Fruit fly (Drosophila melanogaster) whole organism, embryonic: Measurements from ENCODE around the gene CG13928.

Experiments used
- CG1024 ChIP-seq: fragments of 200-800 bp; sonication (Bioruptor generic); IDR thresholded peaks from 2 replicates; pipeline ENCODE4 v1.3.6; 2022; ENCODE audit warnings: missing biosample characterization, missing genetic modification characterization
- CG10366 ChIP-seq: fragments of 200-800 bp; sonication (Bioruptor generic); IDR thresholded peaks from 2 replicates; pipeline ENCODE4 v1.3.6; 2022; ENCODE audit warnings: missing biosample characterization, missing genetic modification characterization
- CG10654 ChIP-seq: fragments of 200-800 bp; sonication (Bioruptor generic); optimal IDR thresholded peaks from 2 replicates; lab custom pipeline; 2016; ENCODE audit warnings: missing biosample characterization, missing genetic modification characterization
- CG11093 ChIP-seq: fragments of 200-800 bp; sonication (Bioruptor generic); IDR thresholded peaks from 3 replicates; pipeline ENCODE4 v1.3.6; 2022; ENCODE audit warnings: missing biosample characterization, missing genetic modification characterization
- CG12942 ChIP-seq: fragments of 200-800 bp; sonication (Bioruptor generic); optimal IDR thresholded peaks from 3 replicates; lab custom pipeline; 2016; ENCODE audit warnings: missing biosample characterization, missing genetic modification characterization
- CG13123 ChIP-seq: fragments of 200-800 bp; sonication (Bioruptor generic); optimal IDR thresholded peaks from 2 replicates; lab custom pipeline; 2016; ENCODE audit warnings: missing biosample characterization, missing genetic modification characterization
- CG14441 ChIP-seq: fragments of 200-800 bp; sonication (Bioruptor generic); IDR thresholded peaks from 2 replicates; pipeline ENCODE4 v1.3.6; 2022; ENCODE audit warnings: missing biosample characterization, missing genetic modification characterization
- CG17829 ChIP-seq: fragments of 200-800 bp; optimal IDR thresholded peaks from 2 replicates; lab custom pipeline; 2019; ENCODE audit warnings: missing biosample characterization, mild to moderate bottlenecking, missing genetic modification characterization, moderate library complexity
- CG18262 ChIP-seq: fragments of 200-800 bp; optimal IDR thresholded peaks from 3 replicates; lab custom pipeline; 2019; ENCODE audit warnings: missing biosample characterization, mild to moderate bottlenecking, missing genetic modification characterization, moderate library complexity
- CG2199 ChIP-seq: fragments of 200-800 bp; sonication (Bioruptor generic); IDR thresholded peaks from 3 replicates; pipeline ENCODE4 v1.3.6; 2022; ENCODE audit warnings: missing biosample characterization, missing genetic modification characterization
- CG2875 ChIP-seq: fragments of 200-800 bp; sonication (Bioruptor generic); optimal IDR thresholded peaks from 2 replicates; lab custom pipeline; 2017; ENCODE audit warnings: missing biosample characterization, mild to moderate bottlenecking, missing genetic modification characterization, missing genetic modification reagents
- CG3726 ChIP-seq: fragments of 200-800 bp; sonication (Bioruptor generic); IDR thresholded peaks from 3 replicates; pipeline ENCODE4, ENCODE4 v1.3.6; 2022; ENCODE audit warnings: missing biosample characterization, missing genetic modification characterization
- CG3847 ChIP-seq: fragments of 200-800 bp; sonication (Bioruptor generic); IDR thresholded peaks from 2 replicates; pipeline ENCODE4 v1.3.6; 2022; ENCODE audit warnings: missing biosample characterization, missing genetic modification characterization
- CG4617 ChIP-seq: fragments of 200-800 bp; sonication (Bioruptor generic); optimal IDR thresholded peaks from 3 replicates; lab custom pipeline; 2016; ENCODE audit warnings: missing biosample characterization, missing genetic modification characterization, borderline replicate concordance
- CG9797 ChIP-seq: fragments of 200-800 bp; sonication (Bioruptor generic); optimal IDR thresholded peaks from 3 replicates; lab custom pipeline; 2018; ENCODE audit warnings: missing biosample characterization, mild to moderate bottlenecking, missing genetic modification characterization
- CHES-1-like ChIP-seq: fragments of 200-800 bp; sonication (Bioruptor generic); optimal IDR thresholded peaks from 2 replicates; lab custom pipeline; 2016; ENCODE audit warnings: missing biosample characterization, missing genetic modification characterization
- CTCF ChIP-seq: fragments of 200-800 bp; sonication (Bioruptor generic); optimal IDR thresholded peaks from 2 replicates; lab custom pipeline; 2017; ENCODE audit warnings: missing biosample characterization, mild to moderate bottlenecking, missing genetic modification characterization, moderate library complexity
- Camta ChIP-seq: fragments of 200-800 bp; sonication (Bioruptor generic); optimal IDR thresholded peaks from 2 replicates; lab custom pipeline; 2016; ENCODE audit warnings: missing biosample characterization, missing genetic modification characterization
- Doc3 ChIP-seq: fragments of 200-800 bp; sonication (Bioruptor generic); IDR thresholded peaks from 3 replicates; pipeline ENCODE4 v1.3.6; 2022; ENCODE audit warnings: missing biosample characterization, missing genetic modification characterization; ENCODE audit not compliant: partially characterized antibody
- Ets65A ChIP-seq: fragments of 200-800 bp; sonication (Bioruptor generic); peaks from one replicate; lab custom pipeline; 2016; ENCODE audit warnings: missing biosample characterization, missing genetic modification characterization
- Ets97D ChIP-seq: fragments of 200-800 bp; sonication (Bioruptor generic); optimal IDR thresholded peaks from 3 replicates; lab custom pipeline; 2016; ENCODE audit warnings: missing biosample characterization, missing genetic modification characterization
- Fer1 ChIP-seq: fragments of 200-800 bp; sonication (Bioruptor generic); optimal IDR thresholded peaks from 2 replicates; lab custom pipeline; 2017; ENCODE audit warnings: missing biosample characterization, mild to moderate bottlenecking, missing genetic modification characterization
- Gsc ChIP-seq: fragments of 200-800 bp; sonication (Bioruptor generic); IDR thresholded peaks from 2 replicates; pipeline ENCODE4 v1.3.6; 2022; ENCODE audit warnings: missing biosample characterization, missing genetic modification characterization
- Gug ChIP-seq: fragments of 200-800 bp; sonication (Bioruptor generic); IDR thresholded peaks from 4 replicates; pipeline ENCODE4 v1.3.6; 2022; ENCODE audit warnings: missing biosample characterization, missing genetic modification characterization
- H2.0 ChIP-seq: fragments of 200-800 bp; sonication (Bioruptor generic); IDR thresholded peaks from 2 replicates; pipeline ENCODE4 v1.3.6; 2022; ENCODE audit warnings: missing biosample characterization, missing genetic modification characterization
- HLHmδ ChIP-seq: fragments of 200-800 bp; sonication (Bioruptor generic); optimal IDR thresholded peaks from 2 replicates; lab custom pipeline; 2018; ENCODE audit warnings: missing biosample characterization, mild to moderate bottlenecking, missing genetic modification characterization, moderate library complexity
- HmgZ ChIP-seq: fragments of 200-800 bp; sonication (Bioruptor generic); optimal IDR thresholded peaks from 2 replicates; lab custom pipeline; 2018; ENCODE audit warnings: missing biosample characterization, mild to moderate bottlenecking, missing genetic modification characterization
- Hr78 ChIP-seq, 2 experiments: fragments of 200-800 bp in 1 of 2; fragments of >200 bp in 1 of 2; sonication (Bioruptor generic) in 1 of 2; optimal IDR thresholded peaks; 2 replicates each; lab custom pipeline; 2017 to 2019; ENCODE audit warnings: missing biosample characterization in 2 of 2, missing genetic modification characterization in 2 of 2, mild to moderate bottlenecking in 1 of 2, moderate library complexity in 1 of 2
- Mad ChIP-seq: fragments of 200-800 bp; sonication (Bioruptor generic); optimal IDR thresholded peaks from 2 replicates; lab custom pipeline; 2016; ENCODE audit warnings: missing biosample characterization, missing genetic modification characterization
- Oli ChIP-seq: fragments of 200-800 bp; sonication (Bioruptor generic); optimal IDR thresholded peaks from 2 replicates; lab custom pipeline; 2018; ENCODE audit warnings: missing biosample characterization, mild to moderate bottlenecking, missing genetic modification characterization, moderate library complexity
- Stat92E ChIP-seq, 3 experiments: fragments of >200 bp in 2 of 3; fragments of 200-800 bp in 1 of 3; sonication (Bioruptor generic) in 1 of 3; optimal IDR thresholded peaks; 2 replicates each; lab custom pipeline; 2017 to 2019; ENCODE audit warnings: missing biosample characterization in 3 of 3, missing genetic modification characterization in 3 of 3, mild to moderate bottlenecking in 1 of 3, moderate library complexity in 1 of 3
- bcd ChIP-seq: fragments of 200-800 bp; sonication (Bioruptor generic); optimal IDR thresholded peaks from 2 replicates; lab custom pipeline; 2017; ENCODE audit warnings: missing biosample characterization, mild to moderate bottlenecking, missing genetic modification characterization
- chm ChIP-seq: fragments of 200-800 bp; sonication (Bioruptor generic); IDR thresholded peaks from 2 replicates; pipeline ENCODE4 v1.3.6; 2022; ENCODE audit warnings: missing biosample characterization, missing genetic modification characterization
- dimm ChIP-seq: fragments of 200-800 bp; sonication (Bioruptor generic); IDR thresholded peaks from 2 replicates; pipeline ENCODE4 v1.3.6; 2022; ENCODE audit warnings: missing biosample characterization, missing genetic modification characterization
- jumu ChIP-seq: fragments of 200-800 bp; sonication (Bioruptor generic); optimal IDR thresholded peaks from 3 replicates; lab custom pipeline; 2016; ENCODE audit warnings: missing biosample characterization, missing genetic modification characterization
- knrl ChIP-seq: fragments of 200-800 bp; sonication (Bioruptor generic); IDR thresholded peaks from 3 replicates; pipeline ENCODE4 v1.3.6; 2022; ENCODE audit warnings: missing biosample characterization, missing genetic modification characterization; ENCODE audit not compliant: partially characterized antibody
- lbe ChIP-seq: fragments of 200-800 bp; sonication (Bioruptor generic); optimal IDR thresholded peaks from 2 replicates; lab custom pipeline; 2016; ENCODE audit warnings: missing biosample characterization, mild to moderate bottlenecking, missing genetic modification characterization
- mam ChIP-seq: fragments of 200-800 bp; sonication (Bioruptor generic); optimal IDR thresholded peaks from 3 replicates; lab custom pipeline; 2016; ENCODE audit warnings: missing biosample characterization, missing genetic modification characterization
- nau ChIP-seq: fragments of 200-800 bp; sonication (Bioruptor generic); optimal IDR thresholded peaks from 3 replicates; lab custom pipeline; 2017; ENCODE audit warnings: missing biosample characterization, mild to moderate bottlenecking, missing genetic modification characterization, missing genetic modification reagents
- otp ChIP-seq: fragments of 200-800 bp; sonication (Bioruptor generic); IDR thresholded peaks from 3 replicates; pipeline ENCODE4, ENCODE4 v1.3.6; 2022; ENCODE audit warnings: missing biosample characterization, missing genetic modification characterization
- peb ChIP-seq: fragments of 200-800 bp; sonication (Bioruptor generic); IDR thresholded peaks from 2 replicates; pipeline ENCODE4 v1.3.6; 2022; ENCODE audit warnings: missing biosample characterization, missing genetic modification characterization
- pros ChIP-seq: fragments of 200-800 bp; sonication (Bioruptor generic); optimal IDR thresholded peaks from 3 replicates; lab custom pipeline; 2019; ENCODE audit warnings: missing biosample characterization, mild to moderate bottlenecking, missing genetic modification characterization, moderate library complexity
- pzg ChIP-seq: fragments of 200-800 bp; sonication (Bioruptor generic); optimal IDR thresholded peaks from 3 replicates; lab custom pipeline; 2018; ENCODE audit warnings: missing biosample characterization, mild to moderate bottlenecking, missing genetic modification characterization, moderate library complexity
- salm ChIP-seq: fragments of 200-800 bp; sonication (Bioruptor generic); optimal IDR thresholded peaks from 2 replicates; lab custom pipeline; 2018; ENCODE audit warnings: missing biosample characterization, mild to moderate bottlenecking, missing genetic modification characterization
- sim ChIP-seq: fragments of 200-800 bp; sonication (Bioruptor generic); IDR thresholded peaks from 2 replicates; pipeline ENCODE4 v1.3.6; 2022; ENCODE audit warnings: missing biosample characterization, missing genetic modification characterization
- so ChIP-seq: fragments of 200-800 bp; sonication (Bioruptor generic); IDR thresholded peaks from 3 replicates; pipeline ENCODE4 v1.3.6; 2022; ENCODE audit warnings: missing biosample characterization, missing genetic modification characterization
- tio ChIP-seq: fragments of 200-800 bp; sonication (Bioruptor generic); optimal IDR thresholded peaks from 2 replicates; lab custom pipeline; 2017; ENCODE audit warnings: missing biosample characterization, missing genetic modification characterization, inconsistent platforms
- wor ChIP-seq: fragments of 200-800 bp; sonication (Bioruptor generic); IDR thresholded peaks from 2 replicates; pipeline ENCODE4 v1.3.6; 2022; ENCODE audit warnings: missing biosample characterization, missing genetic modification characterization
- zen2 ChIP-seq: fragments of 200-800 bp; sonication (Bioruptor generic); IDR thresholded peaks from 3 replicates; pipeline ENCODE4 v1.3.6; 2022; ENCODE audit warnings: missing biosample characterization, missing genetic modification characterization; ENCODE audit not compliant: partially characterized antibody
- zfh2 ChIP-seq: fragments of 200-800 bp; sonication (Bioruptor generic); optimal IDR thresholded peaks from 2 replicates; lab custom pipeline; 2016; ENCODE audit warnings: missing biosample characterization, missing genetic modification characterization

The CG13928 gene

dm6 chr3L:1586266-1587054 is 41.7 kb downstream of the CG13928 start (continued):
- TF ChIP-seq CG2199 (GFP tag; lab: Robert Waterston, UW) (peak; percentile 61; the same call in 1 of the 3 replicates), HmgZ (tag; lab: Kevin White, UChicago) (no peak), mam (no peak), knrl (GFP tag; lab: Robert Waterston, UW) (no peak), nau (GFP tag; lab: Kevin White, UChicago) (no peak), CG17829 (tag; lab: Kevin White, UChicago) (peak; percentile 6), CG10366 (no peak), CG14441 (no peak), Stat92E (GFP tag; optimal IDR thresholded peaks at IDR 0.05; lab: Kevin White, UChicago) (peak in 1 of 3 experiments; percentile 61), CG3847 (GFP tag; lab: Robert Waterston, UW) (no peak), Doc3 (peak; percentile 63; the same call in 2 of the 3 replicates), peb (no peak), Fer1 (peak; percentile 47), Camta (no peak), lbe (peak; percentile 78), CG12942 (GFP tag; lab: Kevin White, UChicago) (no peak), CG18262 (no peak), zfh2 (GFP tag; lab: Kevin White, UChicago) (no peak), jumu (no peak), CHES-1-like (GFP tag; lab: Kevin White, UChicago) (no peak), dimm (GFP tag; lab: Robert Waterston, UW) (no peak), sim (GFP tag; lab: Robert Waterston, UW) (no peak), Mad (GFP tag; lab: Kevin White, UChicago) (no peak), bcd (GFP tag; lab: Kevin White, UChicago) (no peak), CG2875 (GFP tag; lab: Kevin White, UChicago) (no peak), CG9797 (GFP tag; lab: Kevin White, UChicago) (no peak), CG1024 (GFP tag; lab: Robert Waterston, UW) (peak; percentile 9; the same call in 1 of the 2 replicates), CG10654 (no peak), zen2 (peak; percentile 92; the same call in 2 of the 3 replicates), otp (no peak), Gug (GFP tag; lab: Robert Waterston, UW) (no peak), wor (GFP tag; lab: Robert Waterston, UW) (no peak), Gsc (GFP tag; lab: Robert Waterston, UW) (no peak), so (GFP tag; lab: Robert Waterston, UW) (no peak), Ets97D (GFP tag; lab: Kevin White, UChicago) (no peak), CG13123 (no peak), salm (tag; lab: Kevin White, UChicago) (no peak), pzg (GFP tag; lab: Kevin White, UChicago) (no peak), CG4617 (GFP tag; lab: Kevin White, UChicago) (no peak), H2.0 (0 out of 2 replicates have a peak, but pooled peaks have one; percentile 31), CG3726 (GFP tag; lab: Robert Waterston, UW) (no peak), Hr78 (GFP tag; optimal IDR thresholded peaks at IDR 0.05; lab: Kevin White, UChicago) (no peak), Oli (no peak), HLHmδ (peak; percentile 73), Ets65A (GFP tag; lab: Kevin White, UChicago) (no peak), chm (GFP tag; lab: Robert Waterston, UW) (peak; percentile 82; the same call in 1 of the 2 replicates), pros (GFP tag; lab: Kevin White, UChicago) (peak; percentile 6), tio (no peak), CG11093 (GFP tag; lab: Robert Waterston, UW) (no peak), CTCF (peak; percentile 2)
